Worm (Caenorhabditis elegans) whole organism, mixed stage, embryonic: ENCODE results near the gene Y46B2A.4.

Source experiments
- bed-3 ChIP-seq: fragments of 200-800 bp; sonication (Bioruptor generic); optimal IDR thresholded peaks from 3 replicates; lab custom pipeline; 2018; ENCODE audit warnings: mild to moderate bottlenecking, missing genetic modification characterization, moderate library complexity, missing compliant biosample characterization
- blmp-1 ChIP-seq: fragments of 150-350 bp; optimal IDR thresholded peaks from 2 replicates; lab custom pipeline; 2014; ENCODE audit warnings: missing biosample characterization, missing genetic modification characterization
- ceh-39 ChIP-seq: fragments of 150-350 bp; optimal IDR thresholded peaks from 2 replicates; lab custom pipeline; 2014; ENCODE audit warnings: missing biosample characterization, missing genetic modification characterization
- ceh-43 ChIP-seq: fragments of 200-800 bp; sonication (Bioruptor generic); optimal IDR thresholded peaks from 2 replicates; lab custom pipeline; 2018; ENCODE audit warnings: mild to moderate bottlenecking, missing genetic modification characterization, moderate library complexity, missing compliant biosample characterization
- ceh-83 ChIP-seq: fragments of 200-800 bp; sonication (Bioruptor generic); optimal IDR thresholded peaks from 2 replicates; lab custom pipeline; 2018; ENCODE audit warnings: mild to moderate bottlenecking, missing genetic modification characterization, missing compliant biosample characterization
- ces-1 ChIP-seq: fragments of 150-350 bp; optimal IDR thresholded peaks from 2 replicates; lab custom pipeline; 2014; ENCODE audit warnings: missing biosample characterization, missing genetic modification reagents, missing genetic modification characterization
- cnd-1 ChIP-seq: fragments of 200-800 bp; sonication (Bioruptor generic); optimal IDR thresholded peaks from 2 replicates; lab custom pipeline; 2018; ENCODE audit warnings: mild to moderate bottlenecking, missing genetic modification characterization, missing compliant biosample characterization
- drap-1 ChIP-seq: fragments of 200-800 bp; sonication (Bioruptor generic); optimal IDR thresholded peaks from 3 replicates; lab custom pipeline; 2018; ENCODE audit warnings: mild to moderate bottlenecking, missing genetic modification characterization, missing compliant biosample characterization
- elt-1 ChIP-seq: sonication (generic microtip); optimal IDR thresholded peaks from 2 replicates; lab custom pipeline; 2017; ENCODE audit warnings: missing genetic modification characterization, mild to moderate bottlenecking, missing compliant biosample characterization, antibody characterized with exemption, moderate library complexity, borderline replicate concordance; ENCODE audit not compliant: insufficient read depth
- elt-3 ChIP-seq: fragments of 150-350 bp; optimal IDR thresholded peaks from 2 replicates; lab custom pipeline; 2014; ENCODE audit warnings: missing biosample characterization, missing genetic modification characterization
- flh-1 ChIP-seq: fragments of 200-800 bp; sonication (Bioruptor generic); optimal IDR thresholded peaks from 2 replicates; lab custom pipeline; 2018; ENCODE audit warnings: mild to moderate bottlenecking, missing genetic modification characterization, moderate library complexity, missing compliant biosample characterization
- ham-2 ChIP-seq: fragments of 200-800 bp; sonication (Bioruptor generic); optimal IDR thresholded peaks from 2 replicates; lab custom pipeline; 2018; ENCODE audit warnings: mild to moderate bottlenecking, missing genetic modification characterization, missing compliant biosample characterization
- hlh-1 ChIP-seq: fragments of 150-350 bp; optimal IDR thresholded peaks from 2 replicates; lab custom pipeline; 2014; ENCODE audit warnings: missing biosample characterization, missing genetic modification reagents, missing genetic modification characterization
- lin-13 ChIP-seq: fragments of 150-350 bp; optimal IDR thresholded peaks from 2 replicates; lab custom pipeline; 2014; ENCODE audit warnings: missing biosample characterization, missing genetic modification characterization
- lin-32 ChIP-seq: fragments of 200-800 bp; sonication (Bioruptor generic); optimal IDR thresholded peaks from 2 replicates; lab custom pipeline; 2018; ENCODE audit warnings: mild to moderate bottlenecking, missing genetic modification characterization, missing compliant biosample characterization
- lsy-2 ChIP-seq: fragments of 150-350 bp; optimal IDR thresholded peaks from 2 replicates; lab custom pipeline; 2014; ENCODE audit warnings: missing biosample characterization, missing genetic modification characterization
- mab-5 ChIP-seq: fragments of 150-350 bp; optimal IDR thresholded peaks from 2 replicates; lab custom pipeline; 2014; ENCODE audit warnings: missing biosample characterization, missing genetic modification characterization
- mep-1 ChIP-seq: fragments of 150-350 bp; optimal IDR thresholded peaks from 2 replicates; lab custom pipeline; 2017; ENCODE audit warnings: missing biosample characterization, missing genetic modification reagents, missing genetic modification characterization, inconsistent platforms
- mls-2 ChIP-seq: sonication (generic microtip); optimal IDR thresholded peaks from 2 replicates; lab custom pipeline; 2016; ENCODE audit warnings: mild to moderate bottlenecking, missing genetic modification characterization, moderate library complexity, missing compliant biosample characterization
- nhr-12 ChIP-seq: fragments of 150-350 bp; optimal IDR thresholded peaks from 2 replicates; lab custom pipeline; 2014; ENCODE audit warnings: missing biosample characterization, missing genetic modification characterization
- nhr-2 ChIP-seq: fragments of 150-350 bp; optimal IDR thresholded peaks from 2 replicates; lab custom pipeline; 2014; ENCODE audit warnings: missing biosample characterization, missing genetic modification characterization
- nhr-28 ChIP-seq: fragments of 150-350 bp; optimal IDR thresholded peaks from 2 replicates; lab custom pipeline; 2014; ENCODE audit warnings: missing biosample characterization, missing genetic modification characterization
- nhr-76 ChIP-seq: sonication (generic microtip); optimal IDR thresholded peaks from 2 replicates; lab custom pipeline; 2017; ENCODE audit warnings: missing biosample characterization, missing genetic modification characterization
- sem-2 ChIP-seq: fragments of 200-800 bp; sonication (Bioruptor generic); optimal IDR thresholded peaks from 2 replicates; lab custom pipeline; 2018; ENCODE audit warnings: mild to moderate bottlenecking, missing genetic modification characterization, missing compliant biosample characterization
- snpc-4 ChIP-seq: fragments of 150-350 bp; optimal IDR thresholded peaks from 2 replicates; lab custom pipeline; 2014; ENCODE audit warnings: missing biosample characterization, missing genetic modification characterization
- sptf-1 ChIP-seq: sonication (generic microtip); optimal IDR thresholded peaks from 2 replicates; lab custom pipeline; 2017; ENCODE audit warnings: mild to moderate bottlenecking, missing genetic modification characterization, moderate library complexity, missing compliant biosample characterization
- tbx-8 ChIP-seq: fragments of 200-800 bp; sonication (Bioruptor generic); optimal IDR thresholded peaks from 2 replicates; lab custom pipeline; 2018; ENCODE audit warnings: mild to moderate bottlenecking, missing genetic modification characterization, moderate library complexity, missing compliant biosample characterization
- unc-120 ChIP-seq: sonication (generic microtip); optimal IDR thresholded peaks from 2 replicates; lab custom pipeline; 2017; ENCODE audit warnings: missing genetic modification characterization, missing compliant biosample characterization; ENCODE audit not compliant: poor library complexity, severe bottlenecking
- unc-39 ChIP-seq: fragments of 150-350 bp; optimal IDR thresholded peaks from 2 replicates; lab custom pipeline; 2014; ENCODE audit warnings: missing biosample characterization, missing genetic modification characterization
- unc-62 ChIP-seq: fragments of 150-350 bp; optimal IDR thresholded peaks from 2 replicates; lab custom pipeline; 2014; ENCODE audit warnings: missing biosample characterization, missing genetic modification reagents, missing genetic modification characterization
- zip-8 ChIP-seq: fragments of 150-350 bp; optimal IDR thresholded peaks from 2 replicates; lab custom pipeline; 2014; ENCODE audit warnings: missing biosample characterization, missing genetic modification characterization
- ztf-11 ChIP-seq: fragments of 150-350 bp; optimal IDR thresholded peaks from 2 replicates; lab custom pipeline; 2014; ENCODE audit warnings: missing biosample characterization, missing genetic modification characterization

Y46B2A.4 gene

ce11 chrII:872993-873787, 11.5 kb downstream of the Y46B2A.4 start, which contains the start of gene alg-2:
alg-2 (plus strand) TSS chrII:873212.
- TF ChIP-seq elt-1 (peak; percentile 93), nhr-2 (peak; percentile 71), unc-120 (tag; lab: Kevin White, UChicago) (peak; percentile 28), nhr-28 (tag; lab: Kevin White, UChicago) (no peak), mls-2 (peak; percentile 27), zip-8 (tag; lab: Kevin White, UChicago) (no peak), sptf-1 (peak; percentile 56), unc-39 (no peak), sem-2 (no peak), drap-1 (GFP tag; lab: Kevin White, UChicago) (no peak), ceh-39 (tag; lab: Kevin White, UChicago) (peak; percentile 96), lin-13 (peak; percentile 19), ham-2 (GFP tag; lab: Kevin White, UChicago) (peak; percentile 63), ces-1 (GFP tag; lab: Kevin White, UChicago) (peak; percentile 75), flh-1 (GFP tag; lab: Kevin White, UChicago) (no peak), cnd-1 (peak; percentile 76), hlh-1 (tag; lab: Kevin White, UChicago) (peak; percentile 32), lin-32 (GFP tag; lab: Kevin White, UChicago) (peak; percentile 92), ceh-43 (GFP tag; lab: Kevin White, UChicago) (peak; percentile 43), unc-62 (peak; percentile 48)

- TF ChIP-seq mab-5 (tag; lab: Kevin White, UChicago) = no peak
- TF ChIP-seq unc-120 (tag; lab: Kevin White, UChicago) = no peak
- no peak for TF ChIP-seq ztf-11
- no peak for TF ChIP-seq ceh-43 (GFP tag; lab: Kevin White, UChicago)
- TF ChIP-seq flh-1 (GFP tag; lab: Kevin White, UChicago) = no peak
- TF ChIP-seq nhr-12 (tag; lab: Kevin White, UChicago) = no peak
- no peak for TF ChIP-seq unc-39
- TF ChIP-seq snpc-4 (tag; lab: Kevin White, UChicago) = no peak
- TF ChIP-seq mep-1 (tag; lab: Kevin White, UChicago) = no peak
- TF ChIP-seq blmp-1 (tag; lab: Kevin White, UChicago) = no peak
- no peak for TF ChIP-seq hlh-1 (tag; lab: Kevin White, UChicago)
These were observed 14.1 kb downstream of the Y46B2A.4 start for ce11 chrII:875739-876138.

DNA sequence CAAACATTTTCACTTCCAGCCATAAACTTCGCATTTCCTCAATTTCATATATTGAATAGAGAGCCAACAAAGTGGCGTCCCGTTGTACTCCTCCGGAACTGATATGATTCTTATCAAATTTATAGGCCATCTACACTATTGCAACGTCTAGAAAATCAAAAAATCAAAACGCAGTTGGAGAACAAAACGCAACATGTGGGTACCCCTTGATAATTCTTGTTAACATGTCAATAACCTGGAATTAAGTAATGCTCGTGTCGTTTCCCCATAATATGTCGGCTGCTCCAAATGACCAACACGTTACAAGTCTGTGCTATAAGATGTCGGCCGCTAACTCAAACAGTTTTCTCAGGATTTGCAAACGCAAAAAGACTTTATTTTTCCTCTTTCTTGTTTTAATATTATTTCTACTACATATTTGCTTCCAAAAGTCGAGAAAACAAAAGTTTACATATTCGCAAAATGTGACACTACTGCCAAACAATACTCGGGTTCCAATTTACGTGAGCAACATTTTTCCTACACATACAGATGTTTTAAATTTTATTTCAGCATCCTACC, 19.1 kb downstream of the Y46B2A.4 start:
- TF ChIP-seq nhr-12 (tag; lab: Kevin White, UChicago) (no peak), ceh-83 (GFP tag; lab: Kevin White, UChicago) (no peak), nhr-28 (tag; lab: Kevin White, UChicago) (no peak), ces-1 (GFP tag; lab: Kevin White, UChicago) (no peak), cnd-1 (no peak), nhr-76 (tag; lab: Kevin White, UChicago) (no peak), sem-2 (no peak), mab-5 (tag; lab: Kevin White, UChicago) (no peak), sptf-1 (no peak), hlh-1 (tag; lab: Kevin White, UChicago) (no peak), nhr-2 (no peak), snpc-4 (tag; lab: Kevin White, UChicago) (no peak), bed-3 (GFP tag; lab: Kevin White, UChicago) (no peak), lsy-2 (tag; lab: Kevin White, UChicago) (no peak)
- TF ChIP-seq, all 35 proteins: peak for 0

DNA sequence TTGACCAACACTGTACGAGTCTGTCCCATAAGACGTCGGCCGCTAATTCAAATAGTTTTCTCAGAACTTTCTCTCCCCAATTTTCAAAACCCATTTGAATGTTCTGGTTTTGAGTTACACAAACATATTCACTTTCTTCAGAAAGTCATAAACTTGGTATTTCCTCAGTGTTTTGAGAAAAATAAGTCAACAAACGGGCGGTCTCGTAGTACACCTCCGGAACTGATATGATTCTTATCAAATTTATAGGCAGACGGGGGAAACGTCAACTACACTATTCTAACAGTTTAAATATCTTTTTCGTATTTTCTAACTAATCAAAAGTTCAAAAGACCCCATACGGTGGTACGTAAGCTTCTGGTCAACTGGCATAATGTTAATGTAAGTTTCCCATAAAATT, 22.5 kb downstream of the Y46B2A.4 start:
- TF ChIP-seq unc-62 = no peak
- TF ChIP-seq nhr-2 = no peak
- TF ChIP-seq, all 35 proteins: peak for 0

ce11 chrII:888024-888423, 26.4 kb downstream of the Y46B2A.4 start, which contains the start of gene T07D3.4:
T07D3.4 (plus strand) TSS chrII:888309.
- no peak for TF ChIP-seq elt-3 (tag; lab: Kevin White, UChicago)
- no peak for TF ChIP-seq lsy-2 (tag; lab: Kevin White, UChicago)
- TF ChIP-seq zip-8 (tag; lab: Kevin White, UChicago) = no peak
- TF ChIP-seq ztf-11 = no peak
- no peak for TF ChIP-seq cnd-1
- TF ChIP-seq hlh-1 (tag; lab: Kevin White, UChicago) = no peak
- TF ChIP-seq blmp-1 (tag; lab: Kevin White, UChicago) = no peak
- no peak for TF ChIP-seq tbx-8 (GFP tag; lab: Kevin White, UChicago)
- TF ChIP-seq nhr-2 = no peak
- TF ChIP-seq nhr-28 (tag; lab: Kevin White, UChicago) = no peak
- no peak for TF ChIP-seq unc-62
- no peak for TF ChIP-seq drap-1 (GFP tag; lab: Kevin White, UChicago)
- no peak for TF ChIP-seq elt-1
- TF ChIP-seq ceh-39 (tag; lab: Kevin White, UChicago) = no peak
- no peak for TF ChIP-seq unc-120 (tag; lab: Kevin White, UChicago)
- TF ChIP-seq ham-2 (GFP tag; lab: Kevin White, UChicago) = no peak
- TF ChIP-seq, all 35 proteins: peak for 0
